Fruit fly (Drosophila melanogaster) whole organism, prepupa: Measurements from ENCODE around the gene Obp19d.

Experiments used
- Blimp-1 ChIP-seq: fragments of 200-800 bp; sonication (Bioruptor generic); optimal IDR thresholded peaks from 3 replicates; lab custom pipeline; 2017; ENCODE audit warnings: missing biosample characterization, missing genetic modification characterization, mild to moderate bottlenecking, moderate library complexity, missing genetic modification reagents
- CG10631 ChIP-seq: fragments of 200-800 bp; sonication (Bioruptor generic); optimal IDR thresholded peaks from 2 replicates; lab custom pipeline; 2016; ENCODE audit warnings: missing biosample characterization, missing genetic modification characterization
- CG15336 ChIP-seq: fragments of 200-800 bp; sonication (Bioruptor generic); IDR thresholded peaks from 2 replicates; pipeline ENCODE4 v1.3.6; 2022; ENCODE audit warnings: missing biosample characterization, missing genetic modification characterization
- CG1621 ChIP-seq: fragments of 200-800 bp; sonication (Bioruptor generic); optimal IDR thresholded peaks from 3 replicates; lab custom pipeline; 2018; ENCODE audit warnings: missing biosample characterization, mild to moderate bottlenecking, missing genetic modification characterization
- CG16779 ChIP-seq: fragments of 200-800 bp; sonication (Bioruptor generic); optimal IDR thresholded peaks from 3 replicates; lab custom pipeline; 2017; ENCODE audit warnings: missing biosample characterization, mild to moderate bottlenecking, missing genetic modification characterization
- CG3032 ChIP-seq: fragments of 200-800 bp; optimal IDR thresholded peaks from 2 replicates; lab custom pipeline; 2019; ENCODE audit warnings: missing biosample characterization, mild to moderate bottlenecking, missing genetic modification characterization, moderate library complexity
- CG34406 ChIP-seq: fragments of 200-800 bp; sonication (Bioruptor generic); optimal IDR thresholded peaks from 3 replicates; lab custom pipeline; 2016; ENCODE audit warnings: missing biosample characterization, missing genetic modification characterization
- CG3919 ChIP-seq: fragments of 200-800 bp; sonication (Bioruptor generic); optimal IDR thresholded peaks from 3 replicates; lab custom pipeline; 2016; ENCODE audit warnings: missing biosample characterization, missing genetic modification characterization
- CG4318 ChIP-seq: fragments of 200-800 bp; sonication (Bioruptor generic); optimal IDR thresholded peaks from 3 replicates; lab custom pipeline; 2017; ENCODE audit warnings: missing biosample characterization, mild to moderate bottlenecking, missing genetic modification characterization
- CG6163 ChIP-seq: fragments of 200-800 bp; sonication (Bioruptor generic); IDR thresholded peaks from 3 replicates; pipeline ENCODE4 v1.3.6; 2022; ENCODE audit warnings: missing biosample characterization, missing genetic modification characterization
- CG6276 ChIP-seq: fragments of 200-800 bp; sonication (Bioruptor generic); optimal IDR thresholded peaks from 2 replicates; lab custom pipeline; 2017; ENCODE audit warnings: missing biosample characterization, mild to moderate bottlenecking, missing genetic modification characterization
- CG6808 ChIP-seq: fragments of 200-800 bp; sonication (Bioruptor generic); optimal IDR thresholded peaks from 3 replicates; lab custom pipeline; 2017; ENCODE audit warnings: missing biosample characterization, missing genetic modification characterization, mild to moderate bottlenecking, moderate library complexity, missing genetic modification reagents
- CG6854 ChIP-seq: fragments of 200-800 bp; sonication (Bioruptor generic); optimal IDR thresholded peaks from 2 replicates; lab custom pipeline; 2017; ENCODE audit warnings: missing biosample characterization, mild to moderate bottlenecking, missing genetic modification characterization
- CG7368 ChIP-seq: fragments of 200-800 bp; sonication (Bioruptor generic); optimal IDR thresholded peaks from 3 replicates; lab custom pipeline; 2016; ENCODE audit warnings: missing biosample characterization, missing genetic modification characterization
- CG8119 ChIP-seq: fragments of 200-800 bp; sonication (Bioruptor generic); IDR thresholded peaks from 3 replicates; pipeline ENCODE4 v1.3.6; 2022; ENCODE audit warnings: missing biosample characterization, missing genetic modification characterization
- CG8632 ChIP-seq: fragments of 200-800 bp; sonication (Bioruptor generic); optimal IDR thresholded peaks from 3 replicates; lab custom pipeline; 2016; ENCODE audit warnings: missing biosample characterization, missing genetic modification characterization
- Eip78C ChIP-seq: fragments of 200-800 bp; sonication (Bioruptor generic); peaks from one replicate; lab custom pipeline; 2016; ENCODE audit warnings: missing biosample characterization, missing genetic modification characterization
- Eip93F ChIP-seq: fragments of 200-800 bp; sonication (Bioruptor generic); optimal IDR thresholded peaks from 2 replicates; lab custom pipeline; 2016; ENCODE audit warnings: missing biosample characterization, mild to moderate bottlenecking, missing genetic modification characterization
- Ets21C ChIP-seq: fragments of 200-800 bp; sonication (Bioruptor generic); optimal IDR thresholded peaks from 3 replicates; lab custom pipeline; 2016; ENCODE audit warnings: missing biosample characterization, missing genetic modification characterization
- Ets96B ChIP-seq: fragments of 200-800 bp; optimal IDR thresholded peaks from 2 replicates; lab custom pipeline; 2019; ENCODE audit warnings: missing biosample characterization, mild to moderate bottlenecking, missing genetic modification characterization, moderate library complexity
- Lpt ChIP-seq: fragments of 200-800 bp; sonication (Bioruptor generic); optimal IDR thresholded peaks from 3 replicates; lab custom pipeline; 2016; ENCODE audit warnings: missing biosample characterization, missing genetic modification characterization
- Sox14 ChIP-seq: fragments of 200-800 bp; sonication (Bioruptor generic); optimal IDR thresholded peaks from 3 replicates; lab custom pipeline; 2016; ENCODE audit warnings: missing biosample characterization, missing genetic modification characterization
- Sox15 ChIP-seq: fragments of 200-800 bp; sonication (Bioruptor generic); optimal IDR thresholded peaks from 3 replicates; lab custom pipeline; 2016; ENCODE audit warnings: missing biosample characterization, missing genetic modification characterization
- dac ChIP-seq: fragments of 200-800 bp; sonication (Bioruptor generic); optimal IDR thresholded peaks from 2 replicates; lab custom pipeline; 2017; ENCODE audit warnings: missing biosample characterization, mild to moderate bottlenecking, missing genetic modification characterization
- dsx ChIP-seq: fragments of 200-800 bp; optimal IDR thresholded peaks from 3 replicates; lab custom pipeline; 2019; ENCODE audit warnings: missing biosample characterization, mild to moderate bottlenecking, missing genetic modification characterization, moderate library complexity; ENCODE audit not compliant: poor library complexity, severe bottlenecking
- eg ChIP-seq: fragments of 200-800 bp; sonication (Bioruptor generic); IDR thresholded peaks from 3 replicates; pipeline ENCODE4 v1.3.6; 2022; ENCODE audit warnings: missing biosample characterization, missing genetic modification characterization
- lz ChIP-seq: fragments of 200-800 bp; sonication (Bioruptor generic); optimal IDR thresholded peaks from 3 replicates; lab custom pipeline; 2016; ENCODE audit warnings: missing biosample characterization, missing genetic modification characterization
- net ChIP-seq: fragments of 200-800 bp; sonication (Bioruptor generic); optimal IDR thresholded peaks from 3 replicates; lab custom pipeline; 2016; ENCODE audit warnings: missing biosample characterization, missing genetic modification characterization
- salr ChIP-seq, 2 experiments: fragments of 200-800 bp; sonication (Bioruptor generic); optimal IDR thresholded peaks; 3 replicates each; lab custom pipeline; 2016 to 2018; ENCODE audit warnings: missing biosample characterization in 2 of 2, missing genetic modification characterization in 2 of 2, mild to moderate bottlenecking in 1 of 2
- ss ChIP-seq, 2 experiments: fragments of 200-800 bp; sonication (Bioruptor generic); optimal IDR thresholded peaks; 2 replicates in 1 of 2; 3 replicates in 1 of 2; lab custom pipeline; 2017 to 2018; ENCODE audit warnings: mild to moderate bottlenecking in 2 of 2, missing biosample characterization in 2 of 2, missing genetic modification characterization in 2 of 2, moderate library complexity in 1 of 2
- svp ChIP-seq: fragments of 200-800 bp; sonication (Bioruptor generic); peaks from one replicate; lab custom pipeline; 2016; ENCODE audit warnings: missing biosample characterization, missing genetic modification characterization

Gene Obp19d

DNA sequence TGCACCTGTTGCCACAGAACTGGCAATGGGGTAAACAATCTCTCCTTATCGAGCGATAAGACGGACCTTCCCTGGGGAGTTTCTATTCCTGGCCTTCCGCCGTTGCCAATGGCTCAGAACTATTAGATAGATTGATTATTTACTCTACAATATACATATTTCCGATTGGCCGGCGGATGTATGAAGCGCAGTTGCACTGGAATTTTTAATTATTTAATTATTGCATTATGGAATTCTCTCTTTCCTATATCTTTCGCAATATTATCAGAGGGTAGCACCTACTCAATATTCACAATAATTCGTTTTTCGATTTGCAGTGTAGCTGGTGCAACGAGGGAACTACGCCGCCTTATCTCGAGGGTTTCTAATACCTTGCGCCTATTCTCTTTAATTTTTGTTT, 47.7 kb downstream of the Obp19d start, which contains the start of gene GstT3:
Gene GstT3, plus strand, starts transcription at position 301 of the 400 bp plus-strand sequence.
- peak; percentile 30 for TF ChIP-seq svp (GFP tag; lab: Kevin White, UChicago)
- TF ChIP-seq Ets21C (GFP tag; lab: Kevin White, UChicago) = no peak
- peak; percentile 13 for TF ChIP-seq Eip78C
- no peak for TF ChIP-seq CG6854 (GFP tag; lab: Kevin White, UChicago)
- TF ChIP-seq CG6808 = no peak

DNA sequence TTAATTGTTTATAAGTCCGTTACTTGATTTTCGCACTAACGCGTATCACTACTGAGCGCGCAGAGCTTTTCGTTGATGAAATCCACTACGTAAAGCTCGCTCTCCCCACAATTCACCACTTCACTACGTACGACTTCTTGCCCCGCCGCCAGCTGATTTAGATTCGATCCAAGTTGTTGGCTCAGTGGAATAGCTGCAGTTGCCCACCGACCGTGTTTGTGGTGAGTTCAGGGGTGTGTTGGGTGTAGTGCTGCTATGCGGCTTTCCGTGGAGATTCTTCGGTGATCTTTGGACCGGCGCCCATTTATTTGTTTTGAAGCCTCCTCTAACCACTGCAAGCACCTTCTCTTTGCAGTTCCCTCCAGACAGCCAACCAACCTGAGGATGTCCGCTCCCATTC, 48.8 kb downstream of the Obp19d start:
- peak; percentile 61 for TF ChIP-seq net (GFP tag; lab: Kevin White, UChicago)
- no peak for TF ChIP-seq CG3919 (GFP tag; lab: Kevin White, UChicago)
- TF ChIP-seq CG10631 = no peak
- no peak for TF ChIP-seq CG4318
- no peak for TF ChIP-seq Ets96B (tag; lab: Kevin White, UChicago)
- peak; percentile 83 for TF ChIP-seq CG6276 (GFP tag; lab: Kevin White, UChicago)
- no peak for TF ChIP-seq CG34406 (GFP tag; lab: Kevin White, UChicago)
- TF ChIP-seq dsx (GFP tag; lab: Kevin White, UChicago) = peak; percentile 35
- TF ChIP-seq Lpt (GFP tag; lab: Kevin White, UChicago) = peak; percentile 18
- no peak for TF ChIP-seq svp (GFP tag; lab: Kevin White, UChicago)
- TF ChIP-seq dac (GFP tag; lab: Kevin White, UChicago) = peak; percentile 24
- no peak for TF ChIP-seq Sox15 (GFP tag; lab: Kevin White, UChicago)
- peak; percentile 67 for TF ChIP-seq CG1621 (tag; lab: Kevin White, UChicago)
- no peak for TF ChIP-seq Eip93F
- TF ChIP-seq Eip78C = peak; percentile 62
- no peak for TF ChIP-seq lz (GFP tag; lab: Kevin White, UChicago)
- peak; percentile 4 for TF ChIP-seq CG6854 (GFP tag; lab: Kevin White, UChicago)
- no peak for TF ChIP-seq CG8632 (GFP tag; lab: Kevin White, UChicago)
- no peak for TF ChIP-seq Ets21C (GFP tag; lab: Kevin White, UChicago)
- TF ChIP-seq CG16779 (tag; lab: Kevin White, UChicago) = peak; percentile 83
- no peak for TF ChIP-seq Blimp-1 (GFP tag; lab: Kevin White, UChicago)
- TF ChIP-seq salr (GFP tag; optimal IDR thresholded peaks at IDR 0.05; lab: Kevin White, UChicago) = peak in 1 of 2 experiments; percentile 44
- TF ChIP-seq ss (GFP tag; optimal IDR thresholded peaks at IDR 0.05; lab: Kevin White, UChicago) = peak in 1 of 2 experiments; percentile 85
- TF ChIP-seq CG8119 (GFP tag; lab: Robert Waterston, UW) = peak; percentile 67
- TF ChIP-seq eg (GFP tag; lab: Robert Waterston, UW) = peak; percentile 78
- peak; percentile 6 for TF ChIP-seq CG3032 (tag; lab: Kevin White, UChicago)
- peak; percentile 56 for TF ChIP-seq CG6808
- peak; percentile 52; the same call in 1 of the 3 replicates for TF ChIP-seq CG6163
- TF ChIP-seq Sox14 (GFP tag; lab: Kevin White, UChicago) = no peak
- TF ChIP-seq CG7368 (GFP tag; lab: Kevin White, UChicago) = no peak
- TF ChIP-seq CG15336 (GFP tag; lab: Robert Waterston, UW) = peak; percentile 65
